Worm (Caenorhabditis elegans) whole organism, L4/young adult: ENCODE results near the gene gon-1.

Source experiments
- W03F9.2 ChIP-seq: fragments of 150-350 bp; optimal IDR thresholded peaks from 2 replicates; lab custom pipeline; 2014; ENCODE audit warnings: missing biosample characterization, missing genetic modification characterization
- dao-5 ChIP-seq: sonication (generic microtip); optimal IDR thresholded peaks from 2 replicates; lab custom pipeline; 2016; ENCODE audit warnings: missing genotype, missing genetic modification characterization, moderate library complexity, missing compliant biosample characterization
- him-1 ChIP-seq: sonication (generic microtip); optimal IDR thresholded peaks from 2 replicates; lab custom pipeline; 2016; ENCODE audit warnings: missing genotype, missing genetic modification reagents, missing genetic modification characterization, missing compliant biosample characterization

The gon-1 gene

DNA sequence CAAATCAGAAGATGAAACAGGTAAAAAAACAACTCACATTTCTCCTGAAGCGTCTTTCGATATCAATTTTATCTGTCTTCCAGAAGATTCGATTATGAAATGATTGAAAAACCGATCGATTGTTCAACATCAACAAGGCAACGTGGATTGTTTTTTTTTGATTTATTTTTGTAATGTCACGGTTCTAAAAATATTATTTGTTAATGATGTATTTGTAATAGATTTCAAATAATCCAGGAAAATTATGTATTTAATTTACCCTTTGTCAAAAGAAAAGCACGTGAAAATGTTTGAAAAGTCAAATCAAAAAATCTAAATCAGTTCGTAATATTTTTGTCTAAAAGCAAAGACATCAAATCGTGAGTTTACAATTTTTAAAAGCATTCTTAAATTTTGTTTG lies 15.8 kb upstream of the gon-1 start, which contains the start of the genes kin-5 and C47E12.11:
kin-5 (minus strand) TSS at position 101 of the 400 bp plus-strand sequence.
C47E12.11 (plus strand) TSS at position 320 of the 400 bp plus-strand sequence.
- no peak for TF ChIP-seq dao-5 (tag; lab: Kevin White, UChicago)
- TF ChIP-seq W03F9.2 (tag; lab: Kevin White, UChicago), result no peak
- TF ChIP-seq him-1 (tag; lab: Kevin White, UChicago), result no peak

DNA sequence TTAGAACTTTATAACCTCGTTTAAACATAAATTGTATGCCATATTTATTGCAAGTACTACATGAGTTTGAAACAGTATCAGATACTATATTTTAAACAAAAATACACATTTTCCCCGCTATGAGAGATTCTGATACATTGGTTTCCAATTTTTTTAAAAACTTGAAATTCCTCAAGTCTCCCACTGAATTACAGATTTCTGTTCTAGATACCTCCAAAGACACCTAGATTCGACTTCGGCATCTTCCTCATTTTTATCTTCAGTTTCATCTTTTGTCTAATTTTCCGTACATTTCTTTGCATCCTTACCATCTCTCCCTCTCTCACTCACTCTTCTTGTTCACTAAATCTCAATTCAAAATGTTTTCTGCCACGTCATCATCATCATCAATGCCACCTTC lies 10.7 kb upstream of the gon-1 start, which contains the start of gene T13H10.2:
T13H10.2 (plus strand) TSS at position 301 of the 400 bp plus-strand sequence.
- TF ChIP-seq dao-5 (tag; lab: Kevin White, UChicago) (no peak), W03F9.2 (tag; lab: Kevin White, UChicago) (no peak), him-1 (tag; lab: Kevin White, UChicago) (no peak)

DNA sequence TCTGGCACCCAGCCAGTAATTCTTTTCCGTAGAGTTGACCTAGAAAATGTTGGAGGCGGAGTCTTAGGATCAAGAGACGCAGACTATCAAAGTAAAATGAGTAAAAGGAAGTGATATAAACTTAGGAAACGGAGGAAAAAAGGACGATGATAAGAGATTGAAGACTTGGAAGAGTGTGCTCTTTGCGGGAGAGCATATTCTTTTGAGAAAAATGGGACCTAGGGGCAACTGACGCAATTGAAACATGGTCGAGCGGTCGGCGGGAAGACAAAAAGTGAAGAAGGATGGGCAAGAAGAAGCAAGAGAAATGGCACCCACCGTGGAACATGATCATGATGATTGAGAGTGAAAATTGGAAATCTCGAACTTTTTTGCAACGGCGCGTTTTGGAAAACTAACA lies 5.2 kb downstream of the gon-1 start:
- TF ChIP-seq him-1 (tag; lab: Kevin White, UChicago), result no peak
- no peak for TF ChIP-seq W03F9.2 (tag; lab: Kevin White, UChicago)
- TF ChIP-seq dao-5 (tag; lab: Kevin White, UChicago), result no peak

DNA sequence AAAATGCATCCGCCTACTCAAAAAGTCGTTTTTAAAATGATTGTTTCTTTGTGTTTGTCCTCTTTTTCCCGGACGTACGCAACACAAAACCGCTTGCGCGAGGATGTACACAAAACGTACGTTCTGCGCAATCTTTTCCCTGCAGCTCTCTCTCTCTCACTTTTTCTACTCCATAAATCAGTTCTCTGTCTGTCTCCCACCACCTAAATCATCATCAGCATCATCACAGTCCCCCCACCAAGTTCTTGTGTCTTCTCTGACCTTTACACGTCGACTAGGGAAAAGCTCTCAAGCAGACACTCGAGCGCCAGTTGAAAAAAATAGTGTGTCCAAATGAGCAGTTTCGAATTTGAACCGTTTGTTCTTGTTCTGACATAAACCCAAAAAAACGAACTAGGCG lies 9.0 kb downstream of the gon-1 start:
- no peak for TF ChIP-seq dao-5 (tag; lab: Kevin White, UChicago)
- TF ChIP-seq him-1 (tag; lab: Kevin White, UChicago), result no peak
- no peak for TF ChIP-seq W03F9.2 (tag; lab: Kevin White, UChicago)

DNA sequence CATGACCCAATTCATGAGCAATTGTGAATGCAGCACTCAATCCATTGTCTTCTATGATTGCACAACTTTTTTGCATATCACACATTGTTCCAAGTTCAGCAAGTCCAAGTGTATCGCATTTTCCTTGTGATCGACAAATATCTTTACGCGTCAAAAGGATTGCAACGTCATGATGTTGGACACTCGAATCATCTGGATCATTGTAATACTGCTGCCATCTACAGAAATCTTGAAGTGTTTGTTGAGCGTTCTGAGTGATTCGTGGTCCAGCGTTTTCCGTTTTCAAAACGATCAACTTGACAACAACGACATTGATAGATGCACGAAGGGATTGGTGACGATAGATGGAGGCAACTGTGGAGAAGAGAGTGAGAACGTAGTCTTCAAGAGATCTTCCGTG lies 10.0 kb downstream of the gon-1 start:
- TF ChIP-seq W03F9.2 (tag; lab: Kevin White, UChicago) (no peak), him-1 (tag; lab: Kevin White, UChicago) (no peak), dao-5 (tag; lab: Kevin White, UChicago) (no peak)

DNA sequence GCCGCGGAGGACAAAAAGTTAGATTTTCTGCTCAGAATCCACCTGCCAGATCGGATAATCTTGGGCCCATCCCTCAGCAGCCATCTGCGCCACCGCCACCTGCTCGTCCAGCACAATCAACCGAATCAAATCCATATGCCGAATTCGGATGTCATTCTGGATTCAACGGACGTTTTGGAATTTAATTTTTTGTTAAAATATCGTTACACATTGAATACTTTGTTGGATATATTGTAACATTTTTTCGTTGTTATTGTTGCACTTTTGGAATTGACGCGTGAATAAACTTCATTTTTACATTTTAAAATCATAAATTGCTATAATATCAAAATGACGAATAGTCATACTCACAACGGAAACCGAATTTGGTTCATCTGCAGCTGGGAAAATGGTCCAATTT lies 19.7 kb downstream of the gon-1 start, which contains the start of gene spe-29:
spe-29 (plus strand) TSS at position 301 of the 400 bp plus-strand sequence.
- no peak for TF ChIP-seq dao-5 (tag; lab: Kevin White, UChicago)
- no peak for TF ChIP-seq W03F9.2 (tag; lab: Kevin White, UChicago)
- TF ChIP-seq him-1 (tag; lab: Kevin White, UChicago), result no peak

DNA sequence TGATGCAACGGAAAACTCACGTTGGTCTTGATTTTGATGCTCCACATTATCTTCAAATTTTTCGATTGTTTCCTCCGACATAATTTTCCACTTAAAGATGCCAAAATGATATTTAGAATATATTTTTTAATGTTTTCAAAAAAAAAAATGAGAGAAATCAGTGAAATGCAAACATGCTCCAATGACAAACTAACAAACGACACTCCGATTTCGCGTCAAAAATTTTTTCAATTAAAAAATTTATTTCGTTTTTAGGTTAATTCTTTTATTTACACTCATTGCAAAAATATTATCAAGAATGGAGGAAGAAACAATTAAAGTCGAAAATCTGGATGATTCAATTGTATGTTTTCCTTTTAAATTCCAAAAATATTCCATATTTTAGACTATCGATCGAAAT lies 21.2 kb downstream of the gon-1 start, which contains the start of the genes trmt-10A and F25H8.2:
trmt-10A (minus strand) TSS at position 159 of the 400 bp plus-strand sequence.
F25H8.2 (plus strand) TSS at position 181 of the 400 bp plus-strand sequence.
- no peak for TF ChIP-seq W03F9.2 (tag; lab: Kevin White, UChicago)

DNA sequence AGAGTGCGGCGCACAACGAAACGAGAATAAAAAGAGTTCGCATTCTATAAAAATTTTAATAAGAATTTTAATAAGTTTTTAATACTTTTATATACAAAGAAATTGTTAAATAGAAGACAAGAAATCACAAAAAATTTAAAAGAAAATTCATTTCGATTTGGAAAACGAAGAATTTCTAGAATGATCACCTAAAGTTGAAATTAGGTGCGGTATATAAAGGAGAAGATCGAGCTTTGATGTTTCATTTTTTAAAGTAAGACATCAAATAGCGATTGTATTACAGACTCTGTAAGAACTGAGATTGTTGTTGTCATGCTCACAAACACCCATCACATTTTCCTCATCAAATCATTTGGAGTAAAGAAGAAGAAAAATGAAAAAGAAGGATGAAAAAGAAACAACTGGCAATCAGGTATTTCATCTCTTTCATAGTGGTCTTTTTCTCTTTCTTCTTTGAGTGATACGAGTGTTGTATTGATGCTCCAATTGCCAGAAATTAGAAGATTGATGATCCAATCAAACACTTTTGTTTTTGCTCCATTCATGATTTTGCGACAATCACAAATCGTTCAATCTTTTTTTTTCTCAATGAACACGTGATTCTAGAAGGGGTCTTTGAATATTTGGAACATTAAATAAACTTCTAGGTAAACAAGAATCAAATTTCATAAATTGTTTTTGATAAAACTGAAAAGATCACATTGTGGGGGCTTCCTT lies 24.9 kb downstream of the gon-1 start, which contains the start of gene dur-1:
dur-1 (minus strand) TSS at position 51 of the 717 bp plus-strand sequence.
- TF ChIP-seq him-1 (tag; lab: Kevin White, UChicago), result no peak
- no peak for TF ChIP-seq dao-5 (tag; lab: Kevin White, UChicago)
- TF ChIP-seq W03F9.2 (tag; lab: Kevin White, UChicago), result no peak

DNA sequence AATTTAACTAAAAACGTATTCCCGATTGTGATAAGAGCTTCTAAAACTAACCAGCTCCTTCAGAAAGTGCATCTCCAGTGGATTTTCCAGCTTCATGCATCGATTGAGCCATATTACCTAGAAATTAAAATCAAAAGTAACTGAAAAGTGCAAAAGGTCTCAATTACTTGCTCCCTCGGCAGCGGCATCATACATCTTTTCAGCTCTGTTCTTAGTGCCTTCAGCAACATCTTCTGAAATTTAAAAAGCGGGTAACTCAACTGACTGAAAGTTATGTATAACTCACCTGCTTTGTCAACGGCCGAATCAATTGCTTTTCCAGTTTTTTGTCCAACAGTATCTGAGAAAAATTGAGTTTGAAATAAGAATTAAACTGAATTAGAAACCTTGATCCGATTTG lies 28.8 kb downstream of the gon-1 start:
- TF ChIP-seq dao-5 (tag; lab: Kevin White, UChicago) (no peak), W03F9.2 (tag; lab: Kevin White, UChicago) (no peak), him-1 (tag; lab: Kevin White, UChicago) (no peak)

DNA sequence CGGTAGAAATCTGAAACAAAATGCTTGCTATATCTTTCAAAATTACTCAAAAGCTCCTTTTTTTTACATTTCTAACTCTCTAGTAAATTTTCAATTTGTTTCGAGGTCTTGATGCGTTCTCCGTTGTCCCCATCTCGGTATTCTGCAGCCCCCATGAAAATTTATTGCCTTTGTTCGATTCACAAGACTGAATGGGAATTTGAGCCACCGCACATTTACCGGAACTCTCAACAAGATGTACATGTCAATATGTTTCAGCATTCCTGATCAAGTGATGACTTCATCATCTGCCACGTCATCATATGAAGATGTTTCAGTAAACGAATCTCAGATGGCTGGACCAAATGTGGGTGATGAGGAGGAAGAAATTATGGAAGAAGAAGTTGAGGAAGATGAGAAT lies 32.8 kb downstream of the gon-1 start:
- no peak for TF ChIP-seq W03F9.2 (tag; lab: Kevin White, UChicago)
- no peak for TF ChIP-seq him-1 (tag; lab: Kevin White, UChicago)
- TF ChIP-seq dao-5 (tag; lab: Kevin White, UChicago), result no peak

DNA sequence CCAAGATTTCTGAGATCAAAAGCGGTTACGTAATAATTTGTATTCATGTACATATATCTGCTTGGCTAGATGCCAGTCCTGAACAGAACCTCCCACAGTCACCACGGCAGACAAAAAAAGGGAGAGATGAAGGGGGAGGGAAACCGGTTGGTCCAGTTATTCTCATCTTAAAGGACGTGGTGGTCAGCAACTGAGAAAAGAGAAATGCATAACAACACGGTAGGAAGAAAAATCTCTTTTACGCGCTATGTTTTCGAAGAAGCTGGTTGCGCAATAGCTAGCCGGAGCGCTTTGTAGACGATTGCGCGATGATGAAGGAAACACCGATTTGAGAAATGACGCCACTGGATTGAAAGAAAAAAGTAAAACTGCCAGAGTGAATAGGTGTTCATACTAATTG lies 35.2 kb downstream of the gon-1 start:
- TF ChIP-seq dao-5 (tag; lab: Kevin White, UChicago) (no peak), W03F9.2 (tag; lab: Kevin White, UChicago) (no peak), him-1 (tag; lab: Kevin White, UChicago) (no peak)

DNA sequence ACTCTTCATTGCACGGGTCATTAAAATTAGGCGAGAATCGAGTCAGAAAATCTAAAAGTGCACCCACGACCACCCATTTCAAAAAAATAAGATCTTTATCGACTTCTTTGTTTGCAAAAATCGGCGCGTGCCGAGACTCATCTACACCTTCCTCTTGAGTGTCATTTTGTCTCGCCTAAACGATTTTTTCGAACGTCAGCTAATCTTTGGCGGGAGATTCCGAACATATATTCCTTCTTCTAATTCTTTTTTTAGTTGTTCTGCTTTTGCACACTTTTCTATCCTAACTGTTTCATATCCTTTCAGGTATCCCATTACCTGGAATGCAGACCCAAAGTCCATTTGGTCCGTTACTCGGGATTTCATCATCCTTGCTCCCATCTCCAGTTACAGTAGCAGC lies 37.0 kb downstream of the gon-1 start, which contains the start of gene bed-3:
bed-3 (plus strand) TSS at position 301 of the 400 bp plus-strand sequence.
- TF ChIP-seq dao-5 (tag; lab: Kevin White, UChicago) (no peak), him-1 (tag; lab: Kevin White, UChicago) (no peak), W03F9.2 (tag; lab: Kevin White, UChicago) (no peak)

DNA sequence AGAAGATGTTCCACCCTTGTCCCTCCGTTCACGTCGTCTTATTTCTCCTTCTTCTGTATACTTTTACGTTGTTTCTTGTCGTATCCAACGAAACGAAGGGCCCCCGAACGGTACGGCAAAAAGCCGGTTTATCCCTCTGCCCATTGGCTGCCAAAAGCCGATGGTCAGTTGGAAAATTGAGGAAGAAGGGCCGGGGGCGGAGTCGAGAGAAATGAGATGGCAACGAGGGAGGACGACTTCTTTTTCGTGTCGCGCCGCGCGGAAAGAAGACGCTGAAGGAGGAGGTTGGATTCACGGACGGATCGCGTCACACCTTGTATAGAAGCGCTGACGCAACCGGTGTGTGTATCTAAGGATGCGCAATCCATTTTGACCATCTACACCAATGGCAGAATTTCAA lies 38.1 kb downstream of the gon-1 start:
- TF ChIP-seq W03F9.2 (tag; lab: Kevin White, UChicago) (no peak), dao-5 (tag; lab: Kevin White, UChicago) (no peak), him-1 (tag; lab: Kevin White, UChicago) (no peak)
